Fruit fly (Drosophila melanogaster) whole organism, embryonic: ENCODE results near the gene CG2256.

ENCODE experiments used
- Abd-B ChIP-seq: fragments of 200-800 bp; sonication (Bioruptor generic); optimal IDR thresholded peaks from 2 replicates; lab custom pipeline; 2018; ENCODE audit warnings: missing biosample characterization, mild to moderate bottlenecking, missing genetic modification characterization, moderate library complexity
- Bdp1 ChIP-seq: fragments of 200-800 bp; sonication (Bioruptor generic); optimal IDR thresholded peaks from 3 replicates; lab custom pipeline; 2016; ENCODE audit warnings: missing biosample characterization, missing genetic modification characterization
- CG10462 ChIP-seq: fragments of 200-800 bp; sonication (Bioruptor generic); optimal IDR thresholded peaks from 2 replicates; lab custom pipeline; 2016; ENCODE audit warnings: missing biosample characterization, missing genetic modification characterization
- CG11695 ChIP-seq: fragments of 200-800 bp; sonication (Bioruptor generic); IDR thresholded peaks from 3 replicates; pipeline ENCODE4 v1.3.6; 2022; ENCODE audit warnings: missing biosample characterization, missing genetic modification characterization
- CG12219 ChIP-seq: fragments of 200-800 bp; sonication (Bioruptor generic); optimal IDR thresholded peaks from 3 replicates; lab custom pipeline; 2018; ENCODE audit warnings: missing biosample characterization, mild to moderate bottlenecking, missing genetic modification characterization
- CG12659 ChIP-seq: fragments of 200-800 bp; sonication (Bioruptor generic); optimal IDR thresholded peaks from 3 replicates; lab custom pipeline; 2017; ENCODE audit warnings: mild to moderate bottlenecking, missing biosample characterization, missing genetic modification reagents, missing genetic modification characterization
- CG13424 ChIP-seq: fragments of 200-800 bp; sonication (Bioruptor generic); optimal IDR thresholded peaks from 2 replicates; lab custom pipeline; 2019; ENCODE audit warnings: missing biosample characterization, mild to moderate bottlenecking, missing genetic modification characterization, moderate library complexity
- CG14710 ChIP-seq: fragments of 200-800 bp; sonication (Bioruptor generic); optimal IDR thresholded peaks from 3 replicates; lab custom pipeline; 2019; ENCODE audit warnings: missing biosample characterization, mild to moderate bottlenecking, missing genetic modification characterization, moderate library complexity
- CG15479 ChIP-seq: fragments of 200-800 bp; sonication (Bioruptor generic); optimal IDR thresholded peaks from 3 replicates; lab custom pipeline; 2019; ENCODE audit warnings: missing biosample characterization, mild to moderate bottlenecking, missing genetic modification characterization, moderate library complexity
- CG17568 ChIP-seq: fragments of 200-800 bp; sonication (Bioruptor generic); optimal IDR thresholded peaks from 2 replicates; lab custom pipeline; 2018; ENCODE audit warnings: missing biosample characterization, mild to moderate bottlenecking, missing genetic modification characterization, moderate library complexity
- CG18619 ChIP-seq: fragments of 200-800 bp; sonication (Bioruptor generic); optimal IDR thresholded peaks from 3 replicates; lab custom pipeline; 2017; ENCODE audit warnings: missing biosample characterization, mild to moderate bottlenecking, missing genetic modification characterization
- CG5953 ChIP-seq: fragments of 200-800 bp; sonication (Bioruptor generic); IDR thresholded peaks from 2 replicates; pipeline ENCODE4 v1.3.6; 2022; ENCODE audit warnings: missing biosample characterization, missing genetic modification characterization
- CG7963 ChIP-seq: fragments of 200-800 bp; sonication (Bioruptor generic); IDR thresholded peaks from 3 replicates; pipeline ENCODE4 v1.3.6; 2022; ENCODE audit warnings: missing biosample characterization, missing genetic modification characterization; ENCODE audit not compliant: partially characterized antibody
- CG9727 ChIP-seq: fragments of 200-800 bp; sonication (Bioruptor generic); optimal IDR thresholded peaks from 3 replicates; lab custom pipeline; 2017; ENCODE audit warnings: missing biosample characterization, mild to moderate bottlenecking, missing genetic modification characterization
- Chrac-16 ChIP-seq: fragments of 200-800 bp; sonication (Bioruptor generic); optimal IDR thresholded peaks from 3 replicates; lab custom pipeline; 2016; ENCODE audit warnings: missing biosample characterization, missing genetic modification characterization
- Dbx ChIP-seq: fragments of 200-800 bp; sonication (Bioruptor generic); IDR thresholded peaks from 3 replicates; pipeline ENCODE4 v1.3.6; 2022; ENCODE audit warnings: missing biosample characterization, missing genetic modification characterization
- Dip3 ChIP-seq: fragments of 200-800 bp; sonication (Bioruptor generic); optimal IDR thresholded peaks from 3 replicates; lab custom pipeline; 2016; ENCODE audit warnings: missing biosample characterization, missing genetic modification characterization
- E2f1 ChIP-seq: fragments of 200-800 bp; sonication (Bioruptor generic); IDR thresholded peaks from 2 replicates; pipeline ENCODE4 v1.3.6; 2022; ENCODE audit warnings: missing biosample characterization, missing genetic modification characterization
- Elba2 ChIP-seq: fragments of 200-800 bp; sonication (Bioruptor generic); optimal IDR thresholded peaks from 3 replicates; lab custom pipeline; 2016; ENCODE audit warnings: missing biosample characterization, missing genetic modification characterization
- Ets65A ChIP-seq: fragments of 200-800 bp; sonication (Bioruptor generic); peaks from one replicate; lab custom pipeline; 2016; ENCODE audit warnings: missing biosample characterization, missing genetic modification characterization
- HHEX ChIP-seq: fragments of 200-800 bp; sonication (Bioruptor generic); optimal IDR thresholded peaks from 3 replicates; lab custom pipeline; 2017; ENCODE audit warnings: missing biosample characterization, mild to moderate bottlenecking, missing genetic modification characterization, missing genetic modification reagents
- Lim3 ChIP-seq: fragments of 200-800 bp; sonication (Bioruptor generic); IDR thresholded peaks from 2 replicates; pipeline ENCODE4 v1.3.6; 2022; ENCODE audit warnings: missing biosample characterization, missing genetic modification characterization
- Myb ChIP-seq: fragments of 200-800 bp; sonication (Bioruptor generic); optimal IDR thresholded peaks from 2 replicates; lab custom pipeline; 2016; ENCODE audit warnings: missing biosample characterization, missing genetic modification characterization
- NC2α ChIP-seq: fragments of 200-800 bp; sonication (Bioruptor generic); optimal IDR thresholded peaks from 2 replicates; lab custom pipeline; 2016; ENCODE audit warnings: missing biosample characterization, missing genetic modification characterization
- Nf-YB ChIP-seq: fragments of 200-800 bp; sonication (Bioruptor generic); optimal IDR thresholded peaks from 3 replicates; lab custom pipeline; 2019; ENCODE audit warnings: missing biosample characterization, mild to moderate bottlenecking, missing genetic modification characterization, moderate library complexity
- Nf-YC ChIP-seq: fragments of 200-800 bp; optimal IDR thresholded peaks from 3 replicates; lab custom pipeline; 2019; ENCODE audit warnings: missing biosample characterization, mild to moderate bottlenecking, missing genetic modification characterization, moderate library complexity
- Sry-β ChIP-seq: fragments of 200-800 bp; sonication (Bioruptor generic); optimal IDR thresholded peaks from 2 replicates; lab custom pipeline; 2018; ENCODE audit warnings: missing biosample characterization, mild to moderate bottlenecking, missing genetic modification characterization, moderate library complexity
- Stat92E ChIP-seq, 3 experiments: fragments of >200 bp in 2 of 3; fragments of 200-800 bp in 1 of 3; sonication (Bioruptor generic) in 1 of 3; optimal IDR thresholded peaks; 2 replicates each; lab custom pipeline; 2017 to 2019; ENCODE audit warnings: missing biosample characterization in 3 of 3, missing genetic modification characterization in 3 of 3, mild to moderate bottlenecking in 1 of 3, moderate library complexity in 1 of 3
- ap ChIP-seq: fragments of 200-800 bp; sonication (Bioruptor generic); IDR thresholded peaks from 2 replicates; pipeline ENCODE4 v1.3.6; 2022; ENCODE audit warnings: missing biosample characterization, missing genetic modification characterization
- crol ChIP-seq: fragments of 200-800 bp; sonication (Bioruptor generic); IDR thresholded peaks from 2 replicates; pipeline ENCODE4 v1.3.6; 2022; ENCODE audit warnings: missing biosample characterization, missing genetic modification characterization
- da ChIP-seq: fragments of 200-800 bp; sonication (Bioruptor generic); optimal IDR thresholded peaks from 2 replicates; lab custom pipeline; 2016; ENCODE audit warnings: missing biosample characterization, missing genetic modification characterization
- dan ChIP-seq: fragments of 200-800 bp; sonication (Bioruptor generic); IDR thresholded peaks from 2 replicates; pipeline ENCODE4 v1.3.6; 2022; ENCODE audit warnings: missing biosample characterization, missing genetic modification characterization
- dati ChIP-seq: fragments of 200-800 bp; sonication (Bioruptor generic); IDR thresholded peaks from 2 replicates; pipeline ENCODE4 v1.3.6; 2022; ENCODE audit warnings: missing biosample characterization, missing genetic modification characterization
- dimm ChIP-seq: fragments of 200-800 bp; sonication (Bioruptor generic); IDR thresholded peaks from 2 replicates; pipeline ENCODE4 v1.3.6; 2022; ENCODE audit warnings: missing biosample characterization, missing genetic modification characterization
- exex ChIP-seq: fragments of 200-800 bp; sonication (Bioruptor generic); optimal IDR thresholded peaks from 4 replicates; lab custom pipeline; 2018; ENCODE audit warnings: missing biosample characterization, mild to moderate bottlenecking, missing genetic modification characterization, moderate library complexity
- fd3F ChIP-seq: fragments of 200-800 bp; sonication (Bioruptor generic); optimal IDR thresholded peaks from 2 replicates; lab custom pipeline; 2018; ENCODE audit warnings: missing biosample characterization, mild to moderate bottlenecking, missing genetic modification characterization, moderate library complexity
- gcm2 ChIP-seq: fragments of 200-800 bp; sonication (Bioruptor generic); optimal IDR thresholded peaks from 2 replicates; lab custom pipeline; 2016; ENCODE audit warnings: missing biosample characterization, missing genetic modification characterization
- grau ChIP-seq: fragments of 200-800 bp; optimal IDR thresholded peaks from 3 replicates; lab custom pipeline; 2019; ENCODE audit warnings: missing biosample characterization, mild to moderate bottlenecking, missing genetic modification characterization, moderate library complexity
- hkb ChIP-seq, 2 experiments: fragments of 200-800 bp in 1 of 2; fragments of >200 bp in 1 of 2; sonication (Bioruptor generic) in 1 of 2; IDR thresholded peaks in 1 of 2; optimal IDR thresholded peaks in 1 of 2; 2 replicates each; pipeline versions ENCODE4 v1.3.6 to Lab custom; 2017 to 2022; ENCODE audit warnings: missing biosample characterization in 1 of 2, missing genetic modification characterization in 1 of 2
- ind ChIP-seq: fragments of 200-800 bp; sonication (Bioruptor generic); optimal IDR thresholded peaks from 3 replicates; lab custom pipeline; 2016; ENCODE audit warnings: missing biosample characterization, missing genetic modification characterization
- kay ChIP-seq: fragments of 200-800 bp; sonication (Bioruptor generic); optimal IDR thresholded peaks from 2 replicates; lab custom pipeline; 2016; ENCODE audit warnings: missing biosample characterization, missing genetic modification characterization
- oc ChIP-seq: fragments of 200-800 bp; sonication (Bioruptor generic); optimal IDR thresholded peaks from 2 replicates; lab custom pipeline; 2018; ENCODE audit warnings: missing biosample characterization, mild to moderate bottlenecking, missing genetic modification characterization, moderate library complexity
- psq ChIP-seq: fragments of 200-800 bp; sonication (Bioruptor generic); optimal IDR thresholded peaks from 2 replicates; lab custom pipeline; 2017; ENCODE audit warnings: missing biosample characterization, missing genetic modification characterization
- ranshi ChIP-seq: fragments of 200-800 bp; sonication (Bioruptor generic); IDR thresholded peaks from 2 replicates; pipeline ENCODE4 v1.3.6; 2022; ENCODE audit warnings: missing biosample characterization, missing genetic modification characterization
- sens ChIP-seq: fragments of 200-800 bp; sonication (Bioruptor generic); peaks from one replicate; lab custom pipeline; 2016; ENCODE audit warnings: missing biosample characterization, missing genetic modification characterization
- sisA ChIP-seq: fragments of 200-800 bp; sonication (Bioruptor generic); IDR thresholded peaks from 2 replicates; pipeline ENCODE4 v1.3.6; 2022; ENCODE audit warnings: missing biosample characterization, missing genetic modification characterization
- so ChIP-seq: fragments of 200-800 bp; sonication (Bioruptor generic); IDR thresholded peaks from 3 replicates; pipeline ENCODE4 v1.3.6; 2022; ENCODE audit warnings: missing biosample characterization, missing genetic modification characterization
- twi ChIP-seq: fragments of 200-800 bp; optimal IDR thresholded peaks from 2 replicates; lab custom pipeline; 2019; ENCODE audit warnings: missing biosample characterization, mild to moderate bottlenecking, missing genetic modification characterization, moderate library complexity
- vfl ChIP-seq: fragments of 200-800 bp; sonication (Bioruptor generic); optimal IDR thresholded peaks from 2 replicates; lab custom pipeline; 2016; ENCODE audit warnings: missing biosample characterization, missing genetic modification characterization
- wor ChIP-seq: fragments of 200-800 bp; sonication (Bioruptor generic); IDR thresholded peaks from 2 replicates; pipeline ENCODE4 v1.3.6; 2022; ENCODE audit warnings: missing biosample characterization, missing genetic modification characterization

Gene CG2256

DNA sequence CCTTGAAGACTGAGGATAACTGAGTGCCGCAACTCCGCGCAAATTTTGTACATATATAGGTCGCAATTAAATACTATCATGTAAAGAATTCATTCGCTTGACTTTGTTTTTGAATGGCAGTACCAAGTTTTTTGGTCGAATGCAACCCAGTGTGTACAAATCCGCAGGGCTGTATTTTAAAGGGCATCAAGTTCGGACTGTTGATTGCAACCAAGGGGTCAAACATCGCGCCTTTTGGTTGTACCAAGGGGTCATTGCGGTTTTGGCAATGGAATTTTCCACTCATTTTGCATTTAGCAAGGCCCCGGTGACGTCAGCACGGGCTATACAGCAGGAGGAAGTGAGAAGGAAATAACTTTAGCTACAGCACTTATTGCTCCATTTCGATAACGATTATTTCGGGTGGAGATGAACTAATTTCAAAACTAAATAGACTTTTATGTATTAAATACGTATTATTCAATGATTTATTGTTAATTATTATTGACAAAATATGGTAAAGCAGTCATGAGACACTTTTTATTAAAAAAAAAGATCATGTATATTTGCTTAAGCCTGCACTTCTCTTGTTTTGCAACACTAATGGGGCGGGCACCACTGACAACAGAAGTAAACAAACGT, 44.8 kb upstream of the CG2256 start, which contains the start of gene CG10958 (continued):
- TF ChIP-seq CG14710 (tag; lab: Kevin White, UChicago): peak; percentile 68
- TF ChIP-seq CG13424 (tag; lab: Kevin White, UChicago): peak; percentile 47
- TF ChIP-seq Chrac-16 (GFP tag; lab: Kevin White, UChicago): peak; percentile 56
- no peak for TF ChIP-seq dati (GFP tag; lab: Robert Waterston, UW)
- TF ChIP-seq Abd-B (GFP tag; lab: Kevin White, UChicago): peak; percentile 31
- no peak for TF ChIP-seq twi (tag; lab: Kevin White, UChicago)
- no peak for TF ChIP-seq ranshi
- peak; percentile 52 for TF ChIP-seq sisA (GFP tag; lab: Robert Waterston, UW)
- peak; percentile 60; the same call in 1 of the 3 replicates for TF ChIP-seq Dbx (GFP tag; lab: Robert Waterston, UW)
- no peak for TF ChIP-seq hkb (optimal IDR thresholded peaks at IDR 0.05; lab: Kevin White, UChicago)
- TF ChIP-seq hkb (GFP tag; IDR thresholded peaks at IDR 0.05; lab: Robert Waterston, UW): peak; percentile 71
- peak; percentile 9 for TF ChIP-seq CG18619 (GFP tag; lab: Kevin White, UChicago)
- TF ChIP-seq CG9727 (GFP tag; lab: Kevin White, UChicago): peak; percentile 57
- TF ChIP-seq CG11695 (GFP tag; lab: Robert Waterston, UW): peak; percentile 36; the same call in 1 of the 3 replicates
- TF ChIP-seq gcm2 (GFP tag; lab: Kevin White, UChicago): no peak
- TF ChIP-seq ap (GFP tag; lab: Robert Waterston, UW): peak; percentile 39; the same call in 1 of the 2 replicates
- TF ChIP-seq Stat92E (GFP tag; optimal IDR thresholded peaks at IDR 0.05; lab: Kevin White, UChicago): no peak
- no peak for TF ChIP-seq dan (GFP tag; lab: Robert Waterston, UW)
- TF ChIP-seq NC2α (GFP tag; lab: Kevin White, UChicago): no peak
- TF ChIP-seq grau: peak; percentile 59
- TF ChIP-seq Nf-YB (GFP tag; lab: Kevin White, UChicago): peak; percentile 11
- TF ChIP-seq CG12219 (GFP tag; lab: Kevin White, UChicago): no peak
- TF ChIP-seq so (GFP tag; lab: Robert Waterston, UW): peak; percentile 53; the same call in 1 of the 3 replicates
- peak; percentile 50 for TF ChIP-seq fd3F
- TF ChIP-seq ind: peak; percentile 62
- TF ChIP-seq Sry-β (GFP tag; lab: Kevin White, UChicago): peak; percentile 85
- TF ChIP-seq exex (tag; lab: Kevin White, UChicago): peak; percentile 30
- TF ChIP-seq Nf-YC (tag; lab: Kevin White, UChicago): peak; percentile 35
- TF ChIP-seq CG15479: no peak
- 0 out of 2 replicates have a peak, but pooled peaks have one; percentile 28 for TF ChIP-seq wor (GFP tag; lab: Robert Waterston, UW)
- TF ChIP-seq CG10462 (GFP tag; lab: Kevin White, UChicago): no peak
- peak; percentile 48 for TF ChIP-seq CG12659 (GFP tag; lab: Kevin White, UChicago)
- TF ChIP-seq psq (GFP tag; lab: Kevin White, UChicago): peak; percentile 1
- TF ChIP-seq oc (tag; lab: Kevin White, UChicago): no peak
- peak; percentile 88 for TF ChIP-seq sens (GFP tag; lab: Kevin White, UChicago)
- TF ChIP-seq HHEX (GFP tag; lab: Kevin White, UChicago): peak; percentile 56
- no peak for TF ChIP-seq crol (GFP tag; lab: Robert Waterston, UW)
- TF ChIP-seq CG5953 (GFP tag; lab: Robert Waterston, UW): no peak
- TF ChIP-seq Lim3 (GFP tag; lab: Robert Waterston, UW): no peak
- no peak for TF ChIP-seq da (GFP tag; lab: Kevin White, UChicago)
- TF ChIP-seq CG17568 (GFP tag; lab: Kevin White, UChicago): no peak
- TF ChIP-seq Elba2 (GFP tag; lab: Kevin White, UChicago): no peak
- TF ChIP-seq dimm (GFP tag; lab: Robert Waterston, UW): no peak
- peak; percentile 2 for TF ChIP-seq Myb
- TF ChIP-seq E2f1 (GFP tag; lab: Robert Waterston, UW): no peak
- TF ChIP-seq CG7963 (GFP tag; lab: Robert Waterston, UW): no peak
- peak; percentile 19 for TF ChIP-seq Dip3 (GFP tag; lab: Kevin White, UChicago)
- peak; percentile 39 for TF ChIP-seq kay (GFP tag; lab: Kevin White, UChicago)
- peak; percentile 42 for TF ChIP-seq vfl (GFP tag; lab: Kevin White, UChicago)
- TF ChIP-seq Ets65A (GFP tag; lab: Kevin White, UChicago): peak; percentile 34
- no peak for TF ChIP-seq Bdp1 (GFP tag; lab: Kevin White, UChicago)
